Worm (Caenorhabditis elegans) whole organism, L4 larva: Measurements from ENCODE around the gene F07H5.13.

Experiments used
- R02D3.7 ChIP-seq: fragments of 150-350 bp; sonication (generic microtip); optimal IDR thresholded peaks from 3 replicates; lab custom pipeline; 2014; ENCODE audit warnings: missing biosample characterization, missing genetic modification characterization
- Y105C5A.15 ChIP-seq: fragments of 200-800 bp; sonication (Bioruptor generic); IDR thresholded peaks from 2 replicates; pipeline ENCODE4 v1.3.6; 2022; ENCODE audit warnings: missing genetic modification characterization, missing compliant biosample characterization
- ces-1 ChIP-seq: fragments of 150-350 bp; sonication (generic microtip); optimal IDR thresholded peaks from 4 replicates; lab custom pipeline; 2014; ENCODE audit warnings: missing biosample characterization, missing genetic modification reagents, missing genetic modification characterization
- daf-12 ChIP-seq: fragments of 150-350 bp; optimal IDR thresholded peaks from 2 replicates; lab custom pipeline; 2014; ENCODE audit warnings: missing biosample characterization, missing genetic modification reagents, missing genetic modification characterization
- egl-27 ChIP-seq: sonication (generic microtip); optimal IDR thresholded peaks from 3 replicates; lab custom pipeline; 2017; ENCODE audit warnings: missing biosample characterization, missing genetic modification reagents, missing genetic modification characterization
- fkh-10 ChIP-seq: fragments of 150-350 bp; optimal IDR thresholded peaks from 2 replicates; lab custom pipeline; 2014; ENCODE audit warnings: missing biosample characterization, missing genetic modification reagents, missing genetic modification characterization
- hif-1 ChIP-seq, 2 experiments: sonication (generic microtip); optimal IDR thresholded peaks; 2 replicates each; lab custom pipeline; 2016 to 2017; ENCODE audit warnings: missing compliant biosample characterization in 2 of 2, missing genetic modification characterization in 2 of 2, missing genetic modification reagents in 2 of 2, missing genotype in 2 of 2, mild to moderate bottlenecking in 1 of 2
- madf-5 ChIP-seq, 2 experiments: fragments of 200-800 bp; sonication (Bioruptor generic); IDR thresholded peaks; 2 replicates each; pipeline ENCODE4 v1.3.6; 2022; ENCODE audit warnings: missing compliant biosample characterization in 2 of 2, missing genetic modification characterization in 2 of 2
- pha-4 ChIP-seq, 2 experiments: fragments of 150-350 bp in 1 of 2; fragments of 200-800 bp in 1 of 2; sonication (Bioruptor generic) in 1 of 2; IDR thresholded peaks in 1 of 2; optimal IDR thresholded peaks in 1 of 2; 2 replicates each; pipeline versions ENCODE4 v1.3.6 to Lab custom; 2014 to 2022; ENCODE audit warnings: missing genetic modification characterization in 2 of 2, missing genetic modification reagents in 2 of 2, missing biosample characterization in 1 of 2, missing compliant biosample characterization in 1 of 2
- unc-130 ChIP-seq: sonication (generic microtip); optimal IDR thresholded peaks from 2 replicates; lab custom pipeline; 2016; ENCODE audit warnings: missing genetic modification reagents, missing genetic modification characterization, missing compliant biosample characterization
- unc-39 ChIP-seq: sonication (generic microtip); optimal IDR thresholded peaks from 2 replicates; lab custom pipeline; 2017; ENCODE audit warnings: missing biosample characterization, missing genetic modification characterization
- unc-62 ChIP-seq, 3 experiments: fragments of 150-350 bp in 1 of 3; sonication (generic microtip); optimal IDR thresholded peaks in 2 of 3; peaks in 1 of 3; 1 replicate in 1 of 3; 2 replicates in 2 of 3; lab custom pipeline; 2014 to 2017; ENCODE audit warnings: missing biosample characterization in 3 of 3, missing genetic modification characterization in 3 of 3, missing genetic modification reagents in 3 of 3, missing genotype in 1 of 3
- zag-1 ChIP-seq: fragments of 150-350 bp; optimal IDR thresholded peaks from 2 replicates; lab custom pipeline; 2014; ENCODE audit warnings: missing biosample characterization, missing genetic modification characterization

ce11 chrII:8761739-8762138, 28.6 kb upstream of the F07H5.13 start:
- TF ChIP-seq egl-27 (no peak), unc-62 (GFP tag; optimal IDR thresholded peaks at IDR 0.05 in 1 of 2; lab: Kevin White, UChicago) (no peak), unc-62 (tag; optimal IDR thresholded peaks at IDR 0.05; lab: Kevin White, UChicago) (no peak), daf-12 (tag; lab: Kevin White, UChicago) (no peak), unc-130 (no peak), ces-1 (GFP tag; lab: Kevin White, UChicago) (no peak), fkh-10 (GFP tag; lab: Kevin White, UChicago) (no peak), R02D3.7 (tag; lab: Kevin White, UChicago) (no peak), zag-1 (no peak), pha-4 (GFP tag; IDR thresholded peaks at IDR 0.05; lab: Robert Waterston, UW) (no peak), pha-4 (tag; optimal IDR thresholded peaks at IDR 0.05; lab: Kevin White, UChicago) (no peak), Y105C5A.15 (GFP tag; lab: Robert Waterston, UW) (no peak), hif-1 (tag; optimal IDR thresholded peaks at IDR 0.05; lab: Kevin White, UChicago) (no peak), unc-39 (tag; lab: Kevin White, UChicago) (no peak), madf-5 (GFP tag; IDR thresholded peaks at IDR 0.05; lab: Robert Waterston, UW) (no peak)
